Fruit fly (Drosophila melanogaster) whole organism, larva: ENCODE measurements around the gene cerv.

Experiments
- noc ChIP-seq: fragments of 200-800 bp; sonication (Bioruptor generic); optimal IDR thresholded peaks from 3 replicates; lab custom pipeline; 2019; ENCODE audit warnings: missing biosample characterization, mild to moderate bottlenecking, missing genetic modification characterization, moderate library complexity

Gene cerv

dm6 chrX:15568353-15568982 is 9.5 kb downstream of the cerv start:
- TF ChIP-seq noc = peak; percentile 11

dm6 chrX:15555945-15556344 is 22.0 kb downstream of the cerv start, which contains the start of gene CG42300:
TSS of gene CG42300 (minus strand) at chrX:15556045.
- TF ChIP-seq noc = no peak

dm6 chrX:15554256-15554678 is 23.7 kb downstream of the cerv start, which contains the start of gene Ac13E:
TSS of gene Ac13E (minus strand) at chrX:15554278.
- peak; percentile 79 for TF ChIP-seq noc

- TF ChIP-seq noc = no peak
These were observed 25.5 kb downstream of the cerv start for dm6 chrX:15552472-15552888.

- peak; percentile 65 for TF ChIP-seq noc
These were observed 28.9 kb downstream of the cerv start for dm6 chrX:15549055-15549454.

- TF ChIP-seq noc = no peak
These were observed 32.3 kb downstream of the cerv start for dm6 chrX:15545467-15546197.

dm6 chrX:15543479-15544044 is 34.4 kb downstream of the cerv start:
- no peak for TF ChIP-seq noc

- TF ChIP-seq noc = no peak
These were observed 38.0 kb downstream of the cerv start for dm6 chrX:15539856-15540488.

dm6 chrX:15532062-15532461 is 45.9 kb downstream of the cerv start:
- TF ChIP-seq noc = no peak

- peak; percentile 37 for TF ChIP-seq noc
These were observed 47.6 kb downstream of the cerv start for dm6 chrX:15530369-15530768.

dm6 chrX:15529958-15530357 is 48.0 kb downstream of the cerv start:
- TF ChIP-seq noc = no peak

- TF ChIP-seq noc = peak; percentile 40
These were observed 48.8 kb downstream of the cerv start for dm6 chrX:15529197-15529596.
